Fruit fly (Drosophila melanogaster) whole organism: ENCODE data around the gene CG17267.

Source experiments
- EcR ChIP-seq, 2 experiments: fragments of >200 bp; optimal IDR thresholded peaks; 2 replicates each; lab custom pipeline; 2017; ENCODE audit warnings: missing biosample characterization in 2 of 2, missing genetic modification characterization in 2 of 2, missing genetic modification reagents in 2 of 2
- psq ChIP-seq: fragments of >200 bp; optimal IDR thresholded peaks from 2 replicates; lab custom pipeline; 2017

DNA sequence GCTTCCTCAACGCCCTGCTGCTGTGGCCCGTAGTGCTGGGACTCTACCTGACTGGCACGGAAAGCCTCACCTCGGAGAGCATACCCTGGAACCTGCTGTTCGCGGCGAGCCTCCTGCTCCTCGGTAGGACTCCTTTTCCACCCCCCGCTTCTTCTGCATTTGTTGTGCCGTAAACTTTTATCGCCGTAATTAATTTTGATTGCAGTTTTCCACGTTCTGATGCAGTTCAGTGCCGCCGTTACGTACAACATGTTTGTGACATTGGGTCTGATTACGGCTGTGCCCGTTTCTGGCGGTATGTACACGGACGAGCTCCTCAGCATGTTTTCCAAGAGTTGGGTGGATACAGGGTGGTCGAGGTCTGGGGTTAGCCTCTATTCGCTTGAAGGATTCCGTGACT is 10.6 kb upstream of the CG17267 start:
- no peak for TF ChIP-seq EcR (GFP tag; optimal IDR thresholded peaks at IDR 0.05; lab: Kevin White, UChicago)
- TF ChIP-seq psq, result no peak
